Worm (Caenorhabditis elegans): ENCODE data around the gene Y68A4A.13.

- TF ChIP-seq unc-39 (tag; optimal IDR thresholded peaks at IDR 0.05) (no peak), blmp-1 (tag; optimal IDR thresholded peaks at IDR 0.05) (no peak), elt-3 (tag; optimal IDR thresholded peaks at IDR 0.05) (no peak), nhr-28 (tag; optimal IDR thresholded peaks at IDR 0.05) (no peak)
Observed at ce11 chrV:17170822-17171221, 37.1 kb downstream of the Y68A4A.13 start, which contains the start of gene srw-51.

Data from whole organism, mixed stage, embryonic.